Fruit fly (Drosophila melanogaster): ENCODE measurements around the gene IPIP.

Gene IPIP

dm6 chr2L:6070656-6071231 lies 22.9 kb downstream of the IPIP start, which contains the start of the genes CG9154 and Kr-h2:
Gene CG9154, minus strand, starts transcription at chr2L:6070686.
Gene Kr-h2, plus strand, starts transcription at chr2L:6070990.
- TF ChIP-seq CG8478 (optimal IDR thresholded peaks at IDR 0.05), result no peak
- peak in 1 of 2 experiments; percentile 37 for TF ChIP-seq CTCF (optimal IDR thresholded peaks at IDR 0.05)

- TF ChIP-seq CG8478 (optimal IDR thresholded peaks at IDR 0.05), result no peak
- no peak for TF ChIP-seq CTCF (optimal IDR thresholded peaks at IDR 0.05)
Measured at dm6 chr2L:6072124-6072523, 24.3 kb downstream of the IPIP start.

DNA sequence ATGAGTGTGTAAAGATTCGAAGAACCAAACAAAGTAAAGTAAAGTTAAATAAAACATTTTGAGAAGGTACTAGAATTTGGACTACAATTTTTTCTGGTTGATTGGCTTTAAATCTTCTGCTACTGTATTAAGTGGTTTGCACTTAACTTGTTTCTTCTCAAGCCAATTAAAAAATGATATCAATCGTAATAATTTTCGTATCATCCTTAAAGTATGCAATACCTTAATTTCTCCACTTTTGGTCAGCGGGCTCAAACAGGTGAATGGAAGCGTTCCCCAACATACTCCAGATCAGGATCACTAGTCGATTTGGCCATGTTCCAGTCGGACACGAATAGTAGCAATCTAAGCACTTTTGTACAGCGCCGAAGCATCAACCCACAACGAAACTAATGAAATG lies 26.1 kb downstream of the IPIP start:
- TF ChIP-seq CG8478 (optimal IDR thresholded peaks at IDR 0.05), result no peak
- no peak for TF ChIP-seq CTCF (optimal IDR thresholded peaks at IDR 0.05)

- no peak for TF ChIP-seq CTCF (optimal IDR thresholded peaks at IDR 0.05)
- TF ChIP-seq CG8478 (optimal IDR thresholded peaks at IDR 0.05), result no peak
Measured at dm6 chr2L:6074314-6074713, 26.5 kb downstream of the IPIP start.

dm6 chr2L:6075345-6075744 lies 27.5 kb downstream of the IPIP start:
- TF ChIP-seq CG8478 (optimal IDR thresholded peaks at IDR 0.05) (no peak), CTCF (optimal IDR thresholded peaks at IDR 0.05) (no peak)

- no peak for TF ChIP-seq CTCF (optimal IDR thresholded peaks at IDR 0.05)
- no peak for TF ChIP-seq CG8478 (optimal IDR thresholded peaks at IDR 0.05)
Measured at dm6 chr2L:6076143-6076542, 28.3 kb downstream of the IPIP start.

- TF ChIP-seq CG8478 (optimal IDR thresholded peaks at IDR 0.05) (no peak), CTCF (optimal IDR thresholded peaks at IDR 0.05) (no peak)
Measured at dm6 chr2L:6076829-6077364, 29.1 kb downstream of the IPIP start.

DNA sequence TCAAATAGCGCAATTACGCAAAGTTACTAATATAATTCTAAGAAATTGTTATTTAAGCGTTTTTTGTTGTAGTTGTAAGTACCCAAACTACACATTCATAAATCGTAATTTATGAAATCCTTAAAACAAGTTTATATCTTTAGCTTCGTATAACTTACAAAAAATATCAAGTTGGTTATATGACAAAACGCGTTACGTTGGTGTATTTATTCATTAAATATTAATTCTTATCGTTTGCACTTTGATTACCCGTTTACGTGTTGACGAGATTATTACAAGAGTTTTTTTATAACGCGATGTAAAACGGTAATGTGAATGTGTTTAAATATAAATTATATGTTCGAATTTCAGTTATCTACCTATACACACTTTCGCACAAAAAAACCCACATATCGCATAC lies 29.8 kb downstream of the IPIP start:
- TF ChIP-seq CG8478 (optimal IDR thresholded peaks at IDR 0.05), result no peak
- TF ChIP-seq CTCF (optimal IDR thresholded peaks at IDR 0.05), result no peak

- no peak for TF ChIP-seq CTCF (optimal IDR thresholded peaks at IDR 0.05)
- TF ChIP-seq CG8478 (optimal IDR thresholded peaks at IDR 0.05), result no peak
Measured at dm6 chr2L:6078757-6079351, 31.1 kb downstream of the IPIP start.

- no peak for TF ChIP-seq CG8478 (optimal IDR thresholded peaks at IDR 0.05)
Measured at dm6 chr2L:6080329-6080728, 32.5 kb downstream of the IPIP start.

- no peak for TF ChIP-seq CTCF (optimal IDR thresholded peaks at IDR 0.05)
- TF ChIP-seq CG8478 (optimal IDR thresholded peaks at IDR 0.05), result no peak
Measured at dm6 chr2L:6081134-6081832, 33.5 kb downstream of the IPIP start.

DNA sequence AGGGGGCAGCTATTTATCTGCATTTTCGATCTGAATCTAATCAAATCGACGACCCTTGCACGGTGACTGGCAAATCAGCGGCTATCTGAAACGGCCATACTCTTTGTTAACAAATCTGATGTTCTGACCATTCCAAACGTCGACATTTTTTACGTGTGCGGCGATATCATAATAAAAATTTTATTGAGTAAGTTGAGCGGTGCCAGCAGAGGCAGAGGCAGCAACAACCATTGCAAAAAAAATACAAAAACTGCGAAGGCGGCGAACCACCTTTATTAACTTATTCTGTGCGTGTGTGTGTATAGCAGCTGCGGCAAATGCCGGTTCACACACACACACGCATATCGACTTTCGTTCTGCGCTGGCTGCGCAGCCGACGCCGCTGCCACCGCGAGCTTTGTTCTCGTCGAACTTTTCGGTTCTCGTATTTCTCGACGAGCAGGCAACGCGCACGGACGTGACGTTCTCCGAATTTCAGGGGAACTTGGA lies 34.4 kb downstream of the IPIP start, which contains the start of gene Kr-h1:
Gene Kr-h1 (plus strand): TSS at position 447 of the 489 bp plus-strand sequence.
- no peak for TF ChIP-seq CTCF (optimal IDR thresholded peaks at IDR 0.05)
- TF ChIP-seq CG8478 (optimal IDR thresholded peaks at IDR 0.05), result no peak

- no peak for TF ChIP-seq CG8478 (optimal IDR thresholded peaks at IDR 0.05)
- TF ChIP-seq CTCF (optimal IDR thresholded peaks at IDR 0.05), result no peak
Measured at dm6 chr2L:6082936-6083627, 35.3 kb downstream of the IPIP start.

- no peak for TF ChIP-seq CG8478 (optimal IDR thresholded peaks at IDR 0.05)
- no peak for TF ChIP-seq CTCF (optimal IDR thresholded peaks at IDR 0.05)
Measured at dm6 chr2L:6084694-6085093, 36.9 kb downstream of the IPIP start.

dm6 chr2L:6085733-6086317 lies 38.0 kb downstream of the IPIP start:
- TF ChIP-seq CG8478 (optimal IDR thresholded peaks at IDR 0.05), result no peak
- no peak for TF ChIP-seq CTCF (optimal IDR thresholded peaks at IDR 0.05)

Data from S2 (cell line).